6 worm cellular contexts compared by ENCODE assay signal in genomic region chrII:4941541-4942206, ce11.
TF ChIP-seq lines count a peak whose summit lies in the region.

Gene ZK546.19 (plus strand): TSS chrII:4941726.

TF ChIP-seq in whole organism, L1 larva, 84 proteins besides CTCF, POLR2A, EP300 and RAD21:
- TF ChIP-seq zag-1 (tag; optimal IDR thresholded peaks at IDR 0.05; lab: Kevin White, UChicago) (no peak), blmp-1 (tag; optimal IDR thresholded peaks at IDR 0.05; lab: Kevin White, UChicago) (peak; percentile 49), lin-14 (GFP tag; optimal IDR thresholded peaks at IDR 0.05; lab: Kevin White, UChicago) (peak; percentile 69), elt-2 (tag; optimal IDR thresholded peaks at IDR 0.05; lab: Kevin White, UChicago) (peak; percentile 39), nhr-71 (tag; optimal IDR thresholded peaks at IDR 0.05; lab: Kevin White, UChicago) (peak; percentile 39), lsy-2 (tag; optimal IDR thresholded peaks at IDR 0.05; lab: Kevin White, UChicago) (peak in 1 of 2 experiments; percentile 15), fkh-8 (tag; optimal IDR thresholded peaks at IDR 0.05; lab: Kevin White, UChicago) (no peak), C16A3.4 (tag; optimal IDR thresholded peaks at IDR 0.05; lab: Kevin White, UChicago) (peak; percentile 31), nhr-85 (tag; lab: Kevin White, UChicago) (peak; percentile 60)

TF ChIP-seq in whole organism, L2 larva, 48 proteins besides CTCF, POLR2A, EP300 and RAD21 (continues in another document):
- peak; percentile 64 for TF ChIP-seq nhr-129 (tag; optimal IDR thresholded peaks at IDR 0.05; lab: Kevin White, UChicago)
- peak; percentile 94 for TF ChIP-seq elt-1 (tag; optimal IDR thresholded peaks at IDR 0.05; lab: Kevin White, UChicago)
- no peak for TF ChIP-seq F13H6.1 (tag; optimal IDR thresholded peaks at IDR 0.05; lab: Kevin White, UChicago)
- TF ChIP-seq nhr-12 (tag; optimal IDR thresholded peaks at IDR 0.05; lab: Kevin White, UChicago), result no peak
- no peak for TF ChIP-seq sma-3 (GFP tag; optimal IDR thresholded peaks at IDR 0.05; lab: Kevin White, UChicago)
- TF ChIP-seq aly-2 (tag; optimal IDR thresholded peaks at IDR 0.05; lab: Kevin White, UChicago), result no peak
- TF ChIP-seq nhr-77 (tag; optimal IDR thresholded peaks at IDR 0.05; lab: Kevin White, UChicago), result no peak
- no peak for TF ChIP-seq blmp-1 (tag; optimal IDR thresholded peaks at IDR 0.05; lab: Kevin White, UChicago; ENCODE audit: insufficient read depth)
- no peak for TF ChIP-seq mab-5 (tag; optimal IDR thresholded peaks at IDR 0.05; lab: Kevin White, UChicago)
- peak; percentile 32 for TF ChIP-seq sma-9 (GFP tag; optimal IDR thresholded peaks at IDR 0.05; lab: Kevin White, UChicago)
- no peak for TF ChIP-seq sma-9 (tag; optimal IDR thresholded peaks at IDR 0.05; lab: Kevin White, UChicago)
- TF ChIP-seq alr-1 (tag; optimal IDR thresholded peaks at IDR 0.05; lab: Kevin White, UChicago), result no peak
- TF ChIP-seq lin-39 (tag; optimal IDR thresholded peaks at IDR 0.05; lab: Kevin White, UChicago), result no peak
- TF ChIP-seq gmeb-1 (tag; optimal IDR thresholded peaks at IDR 0.05; lab: Kevin White, UChicago), result no peak
- TF ChIP-seq peb-1 (tag; optimal IDR thresholded peaks at IDR 0.05; lab: Kevin White, UChicago), result no peak
- TF ChIP-seq nhr-6 (tag; optimal IDR thresholded peaks at IDR 0.05; lab: Kevin White, UChicago), result no peak
- no peak for TF ChIP-seq skn-1 (tag; optimal IDR thresholded peaks at IDR 0.05; lab: Kevin White, UChicago)
- no peak for TF ChIP-seq R02D3.7 (tag; optimal IDR thresholded peaks at IDR 0.05; lab: Kevin White, UChicago)

TF ChIP-seq in whole organism, L3 larva, 47 proteins besides CTCF, POLR2A, EP300 and RAD21 (continues in another document):
- no peak for TF ChIP-seq ZK546.5 (tag; optimal IDR thresholded peaks at IDR 0.05; lab: Kevin White, UChicago)
- TF ChIP-seq elt-1 (tag; optimal IDR thresholded peaks at IDR 0.05; lab: Kevin White, UChicago), result peak; percentile 95
- TF ChIP-seq mml-1 (tag; optimal IDR thresholded peaks at IDR 0.05; lab: Kevin White, UChicago), result no peak
- no peak for TF ChIP-seq fkh-10 (GFP tag; optimal IDR thresholded peaks at IDR 0.05; lab: Kevin White, UChicago)
- TF ChIP-seq ceh-16 (tag; optimal IDR thresholded peaks at IDR 0.05; lab: Kevin White, UChicago), result no peak
- TF ChIP-seq nhr-77 (tag; optimal IDR thresholded peaks at IDR 0.05; lab: Kevin White, UChicago), result no peak
- TF ChIP-seq eor-1 (tag; optimal IDR thresholded peaks at IDR 0.05; lab: Kevin White, UChicago), result no peak
- no peak for TF ChIP-seq nhr-237 (tag; optimal IDR thresholded peaks at IDR 0.05; lab: Kevin White, UChicago)
- TF ChIP-seq nhr-23 (tag; optimal IDR thresholded peaks at IDR 0.05; lab: Kevin White, UChicago), result peak; percentile 28
- TF ChIP-seq jun-1 (tag; optimal IDR thresholded peaks at IDR 0.05; lab: Kevin White, UChicago), result no peak
- no peak for TF ChIP-seq nhr-25 (tag; optimal IDR thresholded peaks at IDR 0.05; lab: Kevin White, UChicago)
- TF ChIP-seq pha-4 (tag; optimal IDR thresholded peaks at IDR 0.05; lab: Kevin White, UChicago), result peak; percentile 59
- TF ChIP-seq ceh-9 (tag; optimal IDR thresholded peaks at IDR 0.05; lab: Kevin White, UChicago), result no peak
- no peak for TF ChIP-seq hmg-11 (tag; optimal IDR thresholded peaks at IDR 0.05; lab: Kevin White, UChicago)
- TF ChIP-seq fkh-2 (tag; optimal IDR thresholded peaks at IDR 0.05; lab: Kevin White, UChicago), result no peak
- no peak for TF ChIP-seq ceh-28 (tag; optimal IDR thresholded peaks at IDR 0.05; lab: Kevin White, UChicago)
- no peak for TF ChIP-seq ztf-11 (tag; optimal IDR thresholded peaks at IDR 0.05; lab: Kevin White, UChicago)
- no peak for TF ChIP-seq ceh-82 (tag; optimal IDR thresholded peaks at IDR 0.05; lab: Kevin White, UChicago)
- TF ChIP-seq nhr-28 (tag; optimal IDR thresholded peaks at IDR 0.05; lab: Kevin White, UChicago), result no peak

TF ChIP-seq in whole organism, L4 larva, 104 proteins besides CTCF, POLR2A, EP300 and RAD21 (continues in another document):
- peak; percentile 100 for TF ChIP-seq aha-1 (tag; lab: Kevin White, UChicago)
- no peak for TF ChIP-seq R02D3.7 (tag; optimal IDR thresholded peaks at IDR 0.05; lab: Kevin White, UChicago)
- TF ChIP-seq set-16 (GFP tag; IDR thresholded peaks at IDR 0.05; lab: Robert Waterston, UW), result no peak
- TF ChIP-seq duxl-1 (tag; optimal IDR thresholded peaks at IDR 0.05; lab: Kevin White, UChicago; ENCODE audit: poor library complexity), result no peak
- TF ChIP-seq arid-1 (GFP tag; conservative IDR thresholded peaks at IDR 0.05; lab: Robert Waterston, UW), result no peak
- TF ChIP-seq spr-1 (tag; optimal IDR thresholded peaks at IDR 0.05; lab: Kevin White, UChicago), result no peak
- no peak for TF ChIP-seq zag-1 (tag; optimal IDR thresholded peaks at IDR 0.05; lab: Kevin White, UChicago)
- no peak for TF ChIP-seq F44E2.7 (GFP tag; IDR thresholded peaks at IDR 0.05; lab: Robert Waterston, UW)
- no peak for TF ChIP-seq zfp-3 (GFP tag; conservative IDR thresholded peaks at IDR 0.05; lab: Robert Waterston, UW)
- peak in 1 of 2 experiments; percentile 38 for TF ChIP-seq lsy-2 (tag; optimal IDR thresholded peaks at IDR 0.05; lab: Kevin White, UChicago)
- no peak for TF ChIP-seq tag-97 (GFP tag; IDR thresholded peaks at IDR 0.05; lab: Robert Waterston, UW)
- no peak for TF ChIP-seq zfp-2 (tag; optimal IDR thresholded peaks at IDR 0.05; lab: Kevin White, UChicago)
- no peak for TF ChIP-seq mep-1 (tag; optimal IDR thresholded peaks at IDR 0.05; lab: Kevin White, UChicago)
- TF ChIP-seq ceh-62 (tag; optimal IDR thresholded peaks at IDR 0.05; lab: Kevin White, UChicago), result no peak
- no peak for TF ChIP-seq nhr-102 (tag; optimal IDR thresholded peaks at IDR 0.05; lab: Kevin White, UChicago)
- TF ChIP-seq nhr-10 (tag; optimal IDR thresholded peaks at IDR 0.05; lab: Kevin White, UChicago), result peak; percentile 5
- no peak for TF ChIP-seq mxl-2 (GFP tag; conservative IDR thresholded peaks at IDR 0.05; lab: Robert Waterston, UW)
- TF ChIP-seq fos-1 (tag; optimal IDR thresholded peaks at IDR 0.05; lab: Kevin White, UChicago), result no peak
- TF ChIP-seq ama-1 (optimal IDR thresholded peaks at IDR 0.05; lab: Kevin White, UChicago), result peak; percentile 27

TF ChIP-seq in whole organism, late embryonic, 69 proteins besides CTCF, POLR2A, EP300 and RAD21:
- TF ChIP-seq dve-1 (tag; optimal IDR thresholded peaks at IDR 0.05; lab: Kevin White, UChicago), result no peak
- TF ChIP-seq unc-42 (tag; optimal IDR thresholded peaks at IDR 0.05; lab: Kevin White, UChicago), result peak; percentile 5
- no peak for TF ChIP-seq pha-4 (tag; optimal IDR thresholded peaks at IDR 0.05; lab: Kevin White, UChicago)
- peak; percentile 27 for TF ChIP-seq rnt-1 (tag; optimal IDR thresholded peaks at IDR 0.05; lab: Kevin White, UChicago)

TF ChIP-seq in whole organism, mixed stage, embryonic, 35 proteins besides CTCF, POLR2A, EP300 and RAD21:
- peak; percentile 98 for TF ChIP-seq elt-1 (tag; optimal IDR thresholded peaks at IDR 0.05; lab: Kevin White, UChicago; ENCODE audit: borderline replicate concordance, insufficient read depth)
- TF ChIP-seq ces-1 (GFP tag; optimal IDR thresholded peaks at IDR 0.05; lab: Kevin White, UChicago), result peak; percentile 30
- TF ChIP-seq drap-1 (GFP tag; optimal IDR thresholded peaks at IDR 0.05; lab: Kevin White, UChicago), result no peak
- TF ChIP-seq blmp-1 (tag; optimal IDR thresholded peaks at IDR 0.05; lab: Kevin White, UChicago), result no peak
- TF ChIP-seq M03D4.4 (tag; optimal IDR thresholded peaks at IDR 0.05; lab: Kevin White, UChicago), result no peak
- no peak for TF ChIP-seq sptf-1 (tag; optimal IDR thresholded peaks at IDR 0.05; lab: Kevin White, UChicago)
- no peak for TF ChIP-seq ztf-11 (tag; optimal IDR thresholded peaks at IDR 0.05; lab: Kevin White, UChicago)
- TF ChIP-seq cnd-1 (tag; optimal IDR thresholded peaks at IDR 0.05; lab: Kevin White, UChicago), result no peak
- no peak for TF ChIP-seq ceh-43 (GFP tag; optimal IDR thresholded peaks at IDR 0.05; lab: Kevin White, UChicago)
- no peak for TF ChIP-seq flh-1 (GFP tag; optimal IDR thresholded peaks at IDR 0.05; lab: Kevin White, UChicago)
- no peak for TF ChIP-seq lsy-2 (tag; optimal IDR thresholded peaks at IDR 0.05; lab: Kevin White, UChicago)

Comparison
In these comparisons a context has a peak if more than half of its experiments do, and no peak if none do; other contexts are left out.
1. Of the 29 proteins assayed by ChIP-seq in both whole organism, L4 larva and whole organism, L1 larva: peak only in whole organism, L4 larva: aha-1, ama-1, dpl-1, nhr-28 and pqm-1; only in whole organism, L1 larva: none; in both: none; in neither: 23; mixed calls (peak in some experiments, not most) for 1.